Worm (Caenorhabditis elegans) whole organism, late embryonic: ENCODE results near the gene B0024.13.

ENCODE experiments used
- C08G9.2 ChIP-seq: sonication (generic microtip); optimal IDR thresholded peaks from 2 replicates; lab custom pipeline; 2016; ENCODE audit warnings: mild to moderate bottlenecking, missing genetic modification characterization, moderate library complexity, missing compliant biosample characterization
- C38D4.7 ChIP-seq: fragments of 200-800 bp; sonication (Bioruptor generic); optimal IDR thresholded peaks from 2 replicates; lab custom pipeline; 2018; ENCODE audit warnings: mild to moderate bottlenecking, missing genetic modification characterization, moderate library complexity, missing compliant biosample characterization
- K02D7.2 ChIP-seq: sonication (generic microtip); optimal IDR thresholded peaks from 2 replicates; lab custom pipeline; 2017; ENCODE audit warnings: mild to moderate bottlenecking, missing genetic modification characterization, missing compliant biosample characterization
- ahr-1 ChIP-seq: sonication (generic microtip); optimal IDR thresholded peaks from 2 replicates; lab custom pipeline; 2016; ENCODE audit warnings: missing genetic modification characterization, missing compliant biosample characterization
- ceh-18 ChIP-seq: sonication (generic microtip); optimal IDR thresholded peaks from 2 replicates; lab custom pipeline; 2016; ENCODE audit warnings: missing genetic modification characterization, missing compliant biosample characterization
- ceh-19 ChIP-seq: fragments of 200-800 bp; sonication (Bioruptor generic); optimal IDR thresholded peaks from 2 replicates; lab custom pipeline; 2018; ENCODE audit warnings: mild to moderate bottlenecking, missing genetic modification characterization, missing compliant biosample characterization
- ceh-2 ChIP-seq: sonication (generic microtip); optimal IDR thresholded peaks from 2 replicates; lab custom pipeline; 2016; ENCODE audit warnings: missing genotype, missing genetic modification characterization, missing compliant biosample characterization
- ceh-22 ChIP-seq: sonication (generic microtip); optimal IDR thresholded peaks from 2 replicates; lab custom pipeline; 2017; ENCODE audit warnings: missing biosample characterization, missing genetic modification characterization
- ceh-24 ChIP-seq: sonication (generic microtip); optimal IDR thresholded peaks from 2 replicates; lab custom pipeline; 2016; ENCODE audit warnings: mild to moderate bottlenecking, missing genetic modification characterization, missing compliant biosample characterization
- ceh-30 ChIP-seq: fragments of 150-350 bp; optimal IDR thresholded peaks from 2 replicates; lab custom pipeline; 2014; ENCODE audit warnings: missing biosample characterization, missing genetic modification characterization
- ceh-48 ChIP-seq: sonication (generic microtip); optimal IDR thresholded peaks from 2 replicates; lab custom pipeline; 2016; ENCODE audit warnings: missing genetic modification characterization, inconsistent platforms, missing compliant biosample characterization
- ceh-6 ChIP-seq: fragments of 200-800 bp; sonication (Bioruptor generic); optimal IDR thresholded peaks from 2 replicates; lab custom pipeline; 2018; ENCODE audit warnings: mild to moderate bottlenecking, missing genetic modification characterization, missing compliant biosample characterization
- che-1 ChIP-seq: sonication (generic microtip); optimal IDR thresholded peaks from 2 replicates; lab custom pipeline; 2016; ENCODE audit warnings: mild to moderate bottlenecking, missing genetic modification characterization, missing compliant biosample characterization
- elt-2 ChIP-seq: sonication (generic microtip); optimal IDR thresholded peaks from 2 replicates; lab custom pipeline; 2016; ENCODE audit warnings: missing genetic modification reagents, missing genetic modification characterization, missing compliant biosample characterization
- elt-4 ChIP-seq: sonication (generic microtip); optimal IDR thresholded peaks from 2 replicates; lab custom pipeline; 2016; ENCODE audit warnings: missing genetic modification characterization, missing compliant biosample characterization
- eyg-1 ChIP-seq: sonication (generic microtip); optimal IDR thresholded peaks from 2 replicates; lab custom pipeline; 2016; ENCODE audit warnings: missing genotype, missing genetic modification characterization, missing compliant biosample characterization
- fkh-10 ChIP-seq: fragments of 150-350 bp; optimal IDR thresholded peaks from 2 replicates; lab custom pipeline; 2014; ENCODE audit warnings: missing biosample characterization, missing genetic modification reagents, missing genetic modification characterization
- hlh-13 ChIP-seq: fragments of 200-800 bp; sonication (Bioruptor generic); optimal IDR thresholded peaks from 2 replicates; lab custom pipeline; 2018; ENCODE audit warnings: mild to moderate bottlenecking, missing genetic modification characterization, missing compliant biosample characterization
- hlh-30 ChIP-seq: sonication (generic microtip); optimal IDR thresholded peaks from 2 replicates; lab custom pipeline; 2017; ENCODE audit warnings: antibody characterized with exemption, missing genetic modification characterization, missing compliant biosample characterization; ENCODE audit not compliant: insufficient read depth
- hlh-6 ChIP-seq: sonication (generic microtip); optimal IDR thresholded peaks from 2 replicates; lab custom pipeline; 2016; ENCODE audit warnings: missing genotype, missing genetic modification characterization, missing compliant biosample characterization
- lim-6 ChIP-seq: sonication (generic microtip); optimal IDR thresholded peaks from 2 replicates; lab custom pipeline; 2016; ENCODE audit warnings: missing genetic modification characterization, missing compliant biosample characterization
- lin-11 ChIP-seq: fragments of 200-800 bp; sonication (Bioruptor generic); optimal IDR thresholded peaks from 2 replicates; lab custom pipeline; 2018; ENCODE audit warnings: mild to moderate bottlenecking, missing genetic modification characterization, missing compliant biosample characterization
- madf-2 ChIP-seq: sonication (generic microtip); optimal IDR thresholded peaks from 2 replicates; lab custom pipeline; 2017; ENCODE audit warnings: missing genetic modification characterization, missing compliant biosample characterization
- nfya-1 ChIP-seq: sonication (generic microtip); optimal IDR thresholded peaks from 2 replicates; lab custom pipeline; 2017; ENCODE audit warnings: missing genetic modification characterization, mild to moderate bottlenecking, missing compliant biosample characterization, antibody characterized with exemption, moderate library complexity
- nhr-11 ChIP-seq: fragments of 150-350 bp; optimal IDR thresholded peaks from 2 replicates; lab custom pipeline; 2014; ENCODE audit warnings: missing biosample characterization, missing genetic modification characterization
- nhr-232 ChIP-seq: sonication (generic microtip); optimal IDR thresholded peaks from 2 replicates; lab custom pipeline; 2016; ENCODE audit warnings: missing genetic modification characterization, missing compliant biosample characterization
- npax-4 ChIP-seq: sonication (generic microtip); optimal IDR thresholded peaks from 2 replicates; lab custom pipeline; 2016; ENCODE audit warnings: missing genetic modification characterization, missing compliant biosample characterization
- odd-2 ChIP-seq: sonication (generic microtip); optimal IDR thresholded peaks from 2 replicates; lab custom pipeline; 2017; ENCODE audit warnings: antibody characterized with exemption, mild to moderate bottlenecking, missing genetic modification characterization, missing compliant biosample characterization
- pat-9 ChIP-seq: fragments of 200-800 bp; sonication (Bioruptor generic); optimal IDR thresholded peaks from 2 replicates; lab custom pipeline; 2018; ENCODE audit warnings: mild to moderate bottlenecking, missing genetic modification characterization, moderate library complexity, missing compliant biosample characterization
- pax-1 ChIP-seq: fragments of 150-350 bp; optimal IDR thresholded peaks from 2 replicates; lab custom pipeline; 2014; ENCODE audit warnings: missing biosample characterization, missing genetic modification characterization
- pha-2 ChIP-seq: sonication (generic microtip); optimal IDR thresholded peaks from 2 replicates; lab custom pipeline; 2017; ENCODE audit warnings: mild to moderate bottlenecking, missing genetic modification characterization, missing compliant biosample characterization
- pha-4 ChIP-seq: fragments of 150-350 bp; optimal IDR thresholded peaks from 2 replicates; lab custom pipeline; 2018; ENCODE audit warnings: missing biosample characterization, missing genetic modification reagents, missing genetic modification characterization
- pqm-1 ChIP-seq: sonication (generic microtip); optimal IDR thresholded peaks from 2 replicates; lab custom pipeline; 2016; ENCODE audit warnings: missing genetic modification characterization, missing compliant biosample characterization
- rnt-1 ChIP-seq: sonication (generic microtip); optimal IDR thresholded peaks from 2 replicates; lab custom pipeline; 2016; ENCODE audit warnings: missing genetic modification characterization, missing compliant biosample characterization
- sdc-2 ChIP-seq: sonication (generic microtip); optimal IDR thresholded peaks from 2 replicates; lab custom pipeline; 2016; ENCODE audit warnings: missing genotype, missing genetic modification characterization, missing compliant biosample characterization
- sox-4 ChIP-seq: sonication (generic microtip); optimal IDR thresholded peaks from 2 replicates; lab custom pipeline; 2017; ENCODE audit warnings: mild to moderate bottlenecking, missing genetic modification characterization, inconsistent platforms, missing compliant biosample characterization
- tbx-2 ChIP-seq: sonication (generic microtip); optimal IDR thresholded peaks from 2 replicates; lab custom pipeline; 2016; ENCODE audit warnings: missing genetic modification characterization, missing compliant biosample characterization
- tbx-7 ChIP-seq: sonication (generic microtip); optimal IDR thresholded peaks from 2 replicates; lab custom pipeline; 2016; ENCODE audit warnings: missing genotype, missing genetic modification characterization, missing compliant biosample characterization
- unc-42 ChIP-seq: sonication (generic microtip); optimal IDR thresholded peaks from 2 replicates; lab custom pipeline; 2016; ENCODE audit warnings: missing genotype, missing genetic modification characterization, missing compliant biosample characterization
- unc-55 ChIP-seq: sonication (generic microtip); optimal IDR thresholded peaks from 2 replicates; lab custom pipeline; 2017; ENCODE audit warnings: missing biosample characterization, missing genetic modification reagents, missing genetic modification characterization
- unc-86 ChIP-seq: sonication (generic microtip); optimal IDR thresholded peaks from 2 replicates; lab custom pipeline; 2016; ENCODE audit warnings: missing genetic modification characterization, missing compliant biosample characterization
- zip-5 ChIP-seq: sonication (generic microtip); optimal IDR thresholded peaks from 2 replicates; lab custom pipeline; 2016; ENCODE audit warnings: missing genetic modification characterization, missing compliant biosample characterization

The B0024.13 gene

DNA sequence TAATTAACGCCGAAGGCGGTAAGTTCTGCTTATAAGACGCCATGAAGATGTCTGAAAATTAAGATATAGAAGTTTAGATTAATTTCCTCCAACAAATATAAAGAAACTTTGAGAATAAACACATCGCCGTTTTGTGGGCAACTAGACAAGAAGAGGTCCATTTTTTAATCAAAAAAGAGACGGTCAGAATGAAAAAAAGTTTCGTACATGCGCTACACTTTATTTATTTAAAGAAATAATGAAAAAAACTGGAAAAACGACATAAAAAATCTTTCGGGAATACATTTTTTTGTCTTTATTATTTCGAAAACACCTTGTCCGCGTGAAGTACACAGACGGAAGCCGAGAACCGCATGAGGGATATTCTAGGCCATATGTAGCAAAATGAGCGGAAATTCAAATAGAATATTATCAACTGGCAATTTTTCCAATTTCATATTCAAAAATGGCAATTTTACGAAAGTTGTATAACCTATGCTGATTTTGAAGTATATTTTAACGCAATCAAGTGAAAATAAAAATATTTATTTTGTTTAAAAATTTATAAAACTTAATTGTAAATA lies 35.3 kb downstream of the B0024.13 start, which contains the start of gene sluh-7 (continued):
- TF ChIP-seq eyg-1 (tag; lab: Kevin White, UChicago): peak; percentile 19
- no peak for TF ChIP-seq pax-1 (tag; lab: Kevin White, UChicago)
- no peak for TF ChIP-seq pat-9 (tag; lab: Kevin White, UChicago)
- no peak for TF ChIP-seq odd-2 (tag; lab: Kevin White, UChicago)
- no peak for TF ChIP-seq ceh-30
- TF ChIP-seq sdc-2 (tag; lab: Kevin White, UChicago): peak; percentile 36
- peak; percentile 72 for TF ChIP-seq lim-6
- no peak for TF ChIP-seq ceh-24 (tag; lab: Kevin White, UChicago)
- peak; percentile 90 for TF ChIP-seq zip-5 (tag; lab: Kevin White, UChicago)
- peak; percentile 93 for TF ChIP-seq tbx-7
- TF ChIP-seq pha-4 (tag; lab: Kevin White, UChicago): no peak
- TF ChIP-seq che-1 (tag; lab: Kevin White, UChicago): no peak
- no peak for TF ChIP-seq hlh-30
- peak; percentile 32 for TF ChIP-seq ceh-18 (tag; lab: Kevin White, UChicago)
- TF ChIP-seq ceh-22 (tag; lab: Kevin White, UChicago): no peak
- TF ChIP-seq unc-42: peak; percentile 11
- TF ChIP-seq K02D7.2 (tag; lab: Kevin White, UChicago): no peak
- TF ChIP-seq fkh-10 (GFP tag; lab: Kevin White, UChicago): no peak
- no peak for TF ChIP-seq npax-4
- TF ChIP-seq pqm-1 (tag; lab: Kevin White, UChicago): no peak
- peak; percentile 96 for TF ChIP-seq ceh-2 (tag; lab: Kevin White, UChicago)
- peak; percentile 98 for TF ChIP-seq C08G9.2 (tag; lab: Kevin White, UChicago)
- TF ChIP-seq madf-2 (tag; lab: Kevin White, UChicago): no peak
- TF ChIP-seq elt-4 (tag; lab: Kevin White, UChicago): no peak
- peak; percentile 71 for TF ChIP-seq elt-2 (tag; lab: Kevin White, UChicago)
- no peak for TF ChIP-seq nhr-11 (tag; lab: Kevin White, UChicago)
- peak; percentile 8 for TF ChIP-seq pha-2 (tag; lab: Kevin White, UChicago)
- no peak for TF ChIP-seq unc-55 (GFP tag; lab: Kevin White, UChicago)
- peak; percentile 50 for TF ChIP-seq nfya-1 (tag; lab: Kevin White, UChicago)
- no peak for TF ChIP-seq ceh-48 (tag; lab: Kevin White, UChicago)

ce11 chrV:10357467-10357953 lies 37.0 kb downstream of the B0024.13 start, which contains the start of gene ceeh-2:
Gene ceeh-2, minus strand, starts transcription at chrV:10357903.
- TF ChIP-seq unc-86 (tag; lab: Kevin White, UChicago) (no peak), ceh-6 (GFP tag; lab: Kevin White, UChicago) (no peak), ahr-1 (no peak), sox-4 (no peak), nfya-1 (tag; lab: Kevin White, UChicago) (no peak), ceh-18 (tag; lab: Kevin White, UChicago) (no peak), pax-1 (tag; lab: Kevin White, UChicago) (no peak), pha-4 (tag; lab: Kevin White, UChicago) (no peak), npax-4 (no peak), ceh-19 (no peak), nhr-232 (tag; lab: Kevin White, UChicago) (no peak), lim-6 (no peak), tbx-2 (tag; lab: Kevin White, UChicago) (no peak), lin-11 (tag; lab: Kevin White, UChicago) (no peak), C38D4.7 (GFP tag; lab: Kevin White, UChicago) (no peak), hlh-13 (no peak), rnt-1 (tag; lab: Kevin White, UChicago) (no peak), hlh-6 (no peak), tbx-7 (no peak), ceh-48 (tag; lab: Kevin White, UChicago) (no peak)
- TF ChIP-seq, all 69 proteins: peak for 0
